Worm (Caenorhabditis elegans) whole organism, L4 larva: ENCODE measurements around the gene clec-43.
"Not testable (repeated sequence)": the region's sequence is repeated elsewhere in the genome, so short reads cannot be mapped to it uniquely, and the experiment has no call there.

Experiments
- F10B5.3 ChIP-seq: sonication (generic microtip); optimal IDR thresholded peaks from 2 replicates; lab custom pipeline; 2016; ENCODE audit warnings: mild to moderate bottlenecking, missing genetic modification characterization, missing compliant biosample characterization
- F44E2.7 ChIP-seq: fragments of 200-800 bp; sonication (Bioruptor generic); IDR thresholded peaks from 2 replicates; pipeline ENCODE4 v2.1.2; 2022; ENCODE audit warnings: missing genetic modification characterization, missing compliant biosample characterization
- F49E8.2 ChIP-seq: sonication (generic microtip); optimal IDR thresholded peaks from 2 replicates; lab custom pipeline; 2016; ENCODE audit warnings: missing compliant biosample characterization, mild to moderate bottlenecking, missing genetic modification characterization, borderline replicate concordance
- T26A8.4 ChIP-seq: fragments of 200-800 bp; sonication (Bioruptor generic); IDR thresholded peaks from 2 replicates; pipeline ENCODE4 v1.3.6; 2022; ENCODE audit warnings: missing genetic modification characterization, missing compliant biosample characterization
- Y105C5A.15 ChIP-seq: fragments of 200-800 bp; sonication (Bioruptor generic); IDR thresholded peaks from 2 replicates; pipeline ENCODE4 v1.3.6; 2022; ENCODE audit warnings: missing genetic modification characterization, missing compliant biosample characterization
- aha-1 ChIP-seq: fragments of 150-350 bp; peaks from one replicate; lab custom pipeline; 2014; ENCODE audit warnings: missing biosample characterization, missing genetic modification characterization
- aly-2 ChIP-seq: sonication (generic microtip); optimal IDR thresholded peaks from 2 replicates; lab custom pipeline; 2018; ENCODE audit warnings: missing biosample characterization, missing genetic modification characterization
- ceh-20 ChIP-seq: fragments of 200-800 bp; sonication (Bioruptor generic); IDR thresholded peaks from 2 replicates; pipeline ENCODE4 v1.3.6; 2022; ENCODE audit warnings: missing genetic modification reagents, missing genetic modification characterization, missing compliant biosample characterization
- ceh-44 ChIP-seq: fragments of 200-800 bp; sonication (Bioruptor generic); IDR thresholded peaks from 2 replicates; pipeline ENCODE4 v1.3.6; 2022; ENCODE audit warnings: missing genetic modification reagents, missing genetic modification characterization, missing compliant biosample characterization
- ces-1 ChIP-seq: fragments of 150-350 bp; sonication (generic microtip); optimal IDR thresholded peaks from 4 replicates; lab custom pipeline; 2014; ENCODE audit warnings: missing biosample characterization, missing genetic modification reagents, missing genetic modification characterization
- daf-12 ChIP-seq: fragments of 150-350 bp; optimal IDR thresholded peaks from 2 replicates; lab custom pipeline; 2014; ENCODE audit warnings: missing biosample characterization, missing genetic modification reagents, missing genetic modification characterization
- daf-16 ChIP-seq, 3 experiments: sonication (generic microtip); optimal IDR thresholded peaks; 2 replicates each; lab custom pipeline; 2016 to 2017; ENCODE audit warnings: missing genetic modification characterization in 3 of 3, missing genetic modification reagents in 3 of 3, mild to moderate bottlenecking in 2 of 3, missing compliant biosample characterization in 2 of 3, missing biosample characterization in 1 of 3, moderate library complexity in 1 of 3
- daf-8 ChIP-seq: fragments of 200-800 bp; sonication (Bioruptor generic); IDR thresholded peaks from 2 replicates; pipeline ENCODE4 v1.3.6; 2022; ENCODE audit warnings: missing genetic modification characterization, missing compliant biosample characterization
- dmd-8 ChIP-seq: fragments of 200-800 bp; sonication (Bioruptor generic); IDR thresholded peaks from 2 replicates; pipeline ENCODE4 v1.3.6; 2022; ENCODE audit warnings: missing genetic modification characterization, missing compliant biosample characterization
- dpl-1 ChIP-seq: fragments of 150-350 bp; optimal IDR thresholded peaks from 2 replicates; lab custom pipeline; 2014; ENCODE audit warnings: missing biosample characterization, missing genetic modification reagents, missing genetic modification characterization
- hlh-30 ChIP-seq: sonication (generic microtip); optimal IDR thresholded peaks from 2 replicates; lab custom pipeline; 2017; ENCODE audit warnings: antibody characterized with exemption, mild to moderate bottlenecking, missing genetic modification characterization, missing compliant biosample characterization; ENCODE audit not compliant: insufficient read depth
- jun-1 ChIP-seq: fragments of 150-350 bp; optimal IDR thresholded peaks from 2 replicates; lab custom pipeline; 2014; ENCODE audit warnings: missing biosample characterization, missing genetic modification reagents, missing genetic modification characterization
- lin-13 ChIP-seq: fragments of 150-350 bp; optimal IDR thresholded peaks from 2 replicates; lab custom pipeline; 2014; ENCODE audit warnings: missing biosample characterization, missing genetic modification reagents, missing genetic modification characterization
- lin-15B ChIP-seq: fragments of 150-350 bp; sonication (generic microtip); optimal IDR thresholded peaks from 3 replicates; lab custom pipeline; 2014; ENCODE audit warnings: missing biosample characterization, missing genetic modification characterization
- lin-29 ChIP-seq: fragments of 200-800 bp; sonication (Bioruptor generic); IDR thresholded peaks from 2 replicates; pipeline ENCODE4 v1.3.6; 2022; ENCODE audit warnings: missing genetic modification reagents, missing genetic modification characterization, missing compliant biosample characterization
- lin-39 ChIP-seq: fragments of 150-350 bp; optimal IDR thresholded peaks from 2 replicates; lab custom pipeline; 2014; ENCODE audit warnings: missing biosample characterization, missing genetic modification reagents, missing genetic modification characterization
- mdl-1 ChIP-seq, 2 experiments: fragments of 150-350 bp in 1 of 2; sonication (generic microtip) in 1 of 2; optimal IDR thresholded peaks; 2 replicates each; lab custom pipeline; 2014 to 2017; ENCODE audit warnings: missing biosample characterization in 2 of 2, missing genetic modification characterization in 2 of 2
- mdt-29 ChIP-seq: fragments of 200-800 bp; sonication (Bioruptor generic); IDR thresholded peaks from 2 replicates; pipeline ENCODE4 v1.3.6; 2022; ENCODE audit warnings: missing genetic modification reagents, missing genetic modification characterization, missing compliant biosample characterization
- mxl-3 ChIP-seq: fragments of 200-800 bp; sonication (Bioruptor generic); optimal IDR thresholded peaks from 2 replicates; lab custom pipeline; 2018; ENCODE audit warnings: mild to moderate bottlenecking, missing genetic modification characterization, missing compliant biosample characterization
- nhr-11 ChIP-seq: fragments of 150-350 bp; optimal IDR thresholded peaks from 2 replicates; lab custom pipeline; 2014; ENCODE audit warnings: missing biosample characterization, missing genetic modification characterization
- nhr-28 ChIP-seq: fragments of 150-350 bp; optimal IDR thresholded peaks from 2 replicates; lab custom pipeline; 2014; ENCODE audit warnings: missing biosample characterization, missing genetic modification characterization
- nhr-41 ChIP-seq: fragments of 200-800 bp; sonication (Bioruptor generic); IDR thresholded peaks from 2 replicates; pipeline ENCODE4 v1.3.6; 2022; ENCODE audit warnings: missing genetic modification reagents, missing genetic modification characterization, missing compliant biosample characterization
- nhr-42 ChIP-seq: fragments of 200-800 bp; sonication (Bioruptor generic); IDR thresholded peaks from 2 replicates; pipeline ENCODE4 v1.3.6; 2022; ENCODE audit warnings: missing genetic modification characterization, missing compliant biosample characterization
- nhr-6 ChIP-seq: fragments of 150-350 bp; optimal IDR thresholded peaks from 2 replicates; lab custom pipeline; 2014; ENCODE audit warnings: missing biosample characterization, missing genetic modification characterization
- nhr-77 ChIP-seq: fragments of 150-350 bp; optimal IDR thresholded peaks from 2 replicates; lab custom pipeline; 2014; ENCODE audit warnings: missing biosample characterization, missing genetic modification characterization
- sdz-12 ChIP-seq: fragments of 200-800 bp; sonication (Bioruptor generic); optimal IDR thresholded peaks from 2 replicates; lab custom pipeline; 2018; ENCODE audit warnings: mild to moderate bottlenecking, missing genetic modification characterization, missing compliant biosample characterization
- set-16 ChIP-seq: fragments of 200-800 bp; sonication (Bioruptor generic); IDR thresholded peaks from 2 replicates; pipeline ENCODE4 v1.3.6; 2022; ENCODE audit warnings: missing genetic modification reagents, missing genetic modification characterization, missing compliant biosample characterization
- skn-1 ChIP-seq: fragments of 150-350 bp; optimal IDR thresholded peaks from 2 replicates; lab custom pipeline; 2014; ENCODE audit warnings: missing biosample characterization, missing genetic modification characterization
- spr-1 ChIP-seq: sonication (generic microtip); optimal IDR thresholded peaks from 2 replicates; lab custom pipeline; 2016; ENCODE audit warnings: mild to moderate bottlenecking, missing genetic modification characterization, missing compliant biosample characterization
- unc-62 ChIP-seq, 3 experiments: fragments of 150-350 bp in 1 of 3; sonication (generic microtip); optimal IDR thresholded peaks in 2 of 3; peaks in 1 of 3; 1 replicate in 1 of 3; 2 replicates in 2 of 3; lab custom pipeline; 2014 to 2017; ENCODE audit warnings: missing biosample characterization in 3 of 3, missing genetic modification characterization in 3 of 3, missing genetic modification reagents in 3 of 3, missing genotype in 1 of 3
- zip-11 ChIP-seq: fragments of 200-800 bp; sonication (Bioruptor generic); IDR thresholded peaks from 2 replicates; pipeline ENCODE4 v1.3.6; 2022; ENCODE audit warnings: missing genetic modification characterization, missing compliant biosample characterization

clec-43 gene

DNA sequence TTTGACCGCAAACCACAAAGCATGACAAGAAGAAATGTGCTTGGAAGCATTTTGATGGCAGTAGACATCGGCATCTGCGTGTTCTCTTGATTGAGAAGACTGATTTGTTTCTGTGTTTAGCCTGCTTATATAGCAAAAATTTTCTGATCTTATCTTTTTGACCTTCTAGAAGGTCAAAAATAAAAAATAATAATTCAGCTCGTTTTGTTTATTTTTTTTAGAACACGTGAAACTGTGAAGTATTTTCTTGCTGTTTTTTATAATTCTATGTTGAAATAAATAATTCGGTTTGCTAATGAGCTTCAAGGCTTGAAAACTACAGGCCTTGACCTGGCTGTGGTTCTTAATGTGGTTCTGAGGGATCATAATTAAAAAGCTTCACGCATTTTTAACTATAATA is 16.5 kb upstream of the clec-43 start, which contains the start of gene R07C3.13:
TSS of gene R07C3.13 (minus strand) at position 101 of the 400 bp plus-strand sequence.
- TF ChIP-seq skn-1 (no peak), nhr-77 (tag; lab: Kevin White, UChicago) (no peak), mdl-1 (tag; optimal IDR thresholded peaks at IDR 0.05; lab: Kevin White, UChicago) (no peak), nhr-41 (GFP tag; lab: Robert Waterston, UW) (no peak), ces-1 (GFP tag; lab: Kevin White, UChicago) (no peak)

DNA sequence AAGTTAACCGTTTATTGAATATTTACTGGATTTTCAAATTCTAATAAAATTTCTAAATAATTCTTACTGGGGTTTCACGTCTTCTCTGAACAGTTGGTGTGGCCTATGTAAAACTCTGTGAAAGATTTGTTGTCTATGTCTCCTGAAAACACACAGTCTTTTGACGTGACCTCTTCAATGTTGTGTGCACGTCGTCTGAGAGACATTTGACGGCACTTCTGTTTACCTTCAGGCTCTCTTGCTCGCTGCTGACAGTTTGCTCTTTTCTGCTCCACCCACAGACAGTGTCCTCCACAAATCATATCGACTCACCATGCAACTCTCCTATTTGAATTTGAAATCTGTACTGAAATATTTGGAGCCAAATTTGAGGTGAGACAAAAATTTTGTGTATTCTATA is 13.0 kb upstream of the clec-43 start, which contains the start of gene fbxc-34:
TSS of gene fbxc-34 (plus strand) at position 301 of the 400 bp plus-strand sequence.
- not testable (repeated sequence) for TF ChIP-seq daf-8 (GFP tag; lab: Robert Waterston, UW); set-16 (GFP tag; lab: Robert Waterston, UW); lin-13 (GFP tag; lab: Kevin White, UChicago)
- TF ChIP-seq, all 104 proteins: peak for 0; not testable (repeated sequence) for 104

ce11 chrII:932718-933117 is 11.1 kb upstream of the clec-43 start, which contains the start of gene acs-15:
acs-15 (plus strand) TSS chrII:933018.
- TF ChIP-seq dpl-1 (GFP tag; lab: Kevin White, UChicago) (no peak), hlh-30 (tag; lab: Kevin White, UChicago) (no peak), mdt-29 (GFP tag; lab: Robert Waterston, UW) (no peak), daf-16 (GFP tag; optimal IDR thresholded peaks at IDR 0.05; lab: Kevin White, UChicago) (no peak), daf-16 (tag; optimal IDR thresholded peaks at IDR 0.05; lab: Kevin White, UChicago) (no peak), nhr-6 (tag; lab: Kevin White, UChicago) (no peak), nhr-11 (tag; lab: Kevin White, UChicago) (no peak), aly-2 (tag; lab: Kevin White, UChicago) (no peak), lin-15B (tag; lab: Kevin White, UChicago) (no peak), ceh-20 (GFP tag; lab: Robert Waterston, UW) (no peak), Y105C5A.15 (no peak), dmd-8 (GFP tag; lab: Robert Waterston, UW) (no peak), nhr-42 (GFP tag; lab: Robert Waterston, UW) (no peak), sdz-12 (GFP tag; lab: Kevin White, UChicago) (no peak), daf-12 (tag; lab: Kevin White, UChicago) (no peak), F44E2.7 (GFP tag; lab: Robert Waterston, UW) (no peak)
- TF ChIP-seq, all 104 proteins: peak for 0

DNA sequence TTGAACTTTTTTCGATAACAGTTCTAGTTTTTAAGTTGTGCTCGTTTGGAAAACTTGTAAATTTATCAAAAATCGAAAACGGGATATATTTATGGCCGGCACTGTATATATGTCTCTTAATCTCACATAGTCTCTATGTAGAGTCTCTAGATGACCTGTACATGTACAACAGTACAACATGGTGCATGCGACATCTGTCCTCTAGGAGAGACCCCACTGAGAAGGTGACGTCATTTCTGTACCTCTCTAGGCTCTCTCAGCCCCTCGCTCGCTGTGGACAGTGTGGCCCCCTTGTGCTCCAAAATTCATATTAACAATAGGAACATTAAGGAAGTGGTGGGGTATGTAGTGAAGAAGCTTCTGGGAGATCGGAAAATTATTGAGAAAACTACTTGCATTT is 6.6 kb upstream of the clec-43 start:
- no peak for TF ChIP-seq F49E8.2 (tag; lab: Kevin White, UChicago)
- TF ChIP-seq unc-62 (GFP tag; optimal IDR thresholded peaks at IDR 0.05 in 1 of 2; lab: Kevin White, UChicago), result peak in 1 of 2 experiments; percentile 28
- TF ChIP-seq unc-62 (tag; optimal IDR thresholded peaks at IDR 0.05; lab: Kevin White, UChicago), result no peak
- no peak for TF ChIP-seq daf-8 (GFP tag; lab: Robert Waterston, UW)
- peak; percentile 23 for TF ChIP-seq aha-1 (tag; lab: Kevin White, UChicago)

- TF ChIP-seq T26A8.4 (GFP tag; lab: Robert Waterston, UW) (no peak), jun-1 (no peak), F10B5.3 (tag; lab: Kevin White, UChicago) (no peak), daf-12 (tag; lab: Kevin White, UChicago) (no peak), aly-2 (tag; lab: Kevin White, UChicago) (no peak), spr-1 (tag; lab: Kevin White, UChicago) (no peak), lin-29 (GFP tag; lab: Robert Waterston, UW) (no peak), mxl-3 (GFP tag; lab: Kevin White, UChicago) (no peak), nhr-28 (tag; lab: Kevin White, UChicago) (no peak), mdt-29 (GFP tag; lab: Robert Waterston, UW) (no peak), ceh-44 (GFP tag; lab: Robert Waterston, UW) (no peak), lin-39 (no peak), ceh-20 (GFP tag; lab: Robert Waterston, UW) (no peak), zip-11 (no peak)
These were observed 5.3 kb upstream of the clec-43 start, which contains the start of gene R07C3.3 for ce11 chrII:938549-938948. R07C3.3 (plus strand) TSS chrII:938849.
